Worm (Caenorhabditis elegans): ENCODE data around the gene C42D8.1.

C42D8.1 gene

ce11 chrX:5100738-5101379, 8.4 kb upstream of the C42D8.1 start, which contains the start of gene vit-2:
Gene vit-2 (plus strand): TSS chrX:5101042.
- TF ChIP-seq nhr-25 (tag; optimal IDR thresholded peaks at IDR 0.05) = no peak
- no peak for TF ChIP-seq gmeb-1 (tag; optimal IDR thresholded peaks at IDR 0.05)
- TF ChIP-seq crh-2 (tag; optimal IDR thresholded peaks at IDR 0.05) = no peak
- TF ChIP-seq ztf-11 (tag; optimal IDR thresholded peaks at IDR 0.05) = no peak
- TF ChIP-seq mdl-1 (tag; optimal IDR thresholded peaks at IDR 0.05) = no peak
- TF ChIP-seq skn-1 (tag; optimal IDR thresholded peaks at IDR 0.05) = no peak
- TF ChIP-seq snpc-4 (tag; optimal IDR thresholded peaks at IDR 0.05) = no peak
- TF ChIP-seq unc-55 (GFP tag; optimal IDR thresholded peaks at IDR 0.05) = no peak
- no peak for TF ChIP-seq nhr-11 (tag; optimal IDR thresholded peaks at IDR 0.05)
- TF ChIP-seq ZK546.5 (tag; optimal IDR thresholded peaks at IDR 0.05) = no peak
- no peak for TF ChIP-seq F13H6.1 (tag; optimal IDR thresholded peaks at IDR 0.05)
- no peak for TF ChIP-seq sma-3 (GFP tag; optimal IDR thresholded peaks at IDR 0.05)
- TF ChIP-seq lin-39 (tag; optimal IDR thresholded peaks at IDR 0.05) = no peak
- TF ChIP-seq zag-1 (tag; optimal IDR thresholded peaks at IDR 0.05) = no peak
- TF ChIP-seq egl-27 (tag; optimal IDR thresholded peaks at IDR 0.05) = no peak
- TF ChIP-seq Y55F3AM.14 (GFP tag; optimal IDR thresholded peaks at IDR 0.05) = no peak
- TF ChIP-seq peb-1 (tag; optimal IDR thresholded peaks at IDR 0.05) = no peak
- TF ChIP-seq nhr-10 (tag; optimal IDR thresholded peaks at IDR 0.05) = no peak
- TF ChIP-seq ceh-16 (tag; optimal IDR thresholded peaks at IDR 0.05) = no peak
- no peak for TF ChIP-seq mbf-1 (tag; optimal IDR thresholded peaks at IDR 0.05)

ce11 chrX:5102338-5102737, 7.0 kb upstream of the C42D8.1 start:
- TF ChIP-seq nhr-237 (tag; optimal IDR thresholded peaks at IDR 0.05) (no peak), skn-1 (tag; optimal IDR thresholded peaks at IDR 0.05) (no peak), nhr-77 (tag; optimal IDR thresholded peaks at IDR 0.05) (no peak), lin-39 (tag; optimal IDR thresholded peaks at IDR 0.05) (no peak), nhr-10 (tag; optimal IDR thresholded peaks at IDR 0.05) (no peak), crh-2 (tag; optimal IDR thresholded peaks at IDR 0.05) (no peak), ztf-4 (tag; optimal IDR thresholded peaks at IDR 0.05) (no peak), ZK546.5 (tag; optimal IDR thresholded peaks at IDR 0.05) (no peak), nhr-21 (tag; optimal IDR thresholded peaks at IDR 0.05) (no peak), R02D3.7 (tag; optimal IDR thresholded peaks at IDR 0.05) (no peak), sem-4 (tag; optimal IDR thresholded peaks at IDR 0.05) (no peak)

- TF ChIP-seq R02D3.7 (tag; optimal IDR thresholded peaks at IDR 0.05) (no peak), nhr-25 (tag; optimal IDR thresholded peaks at IDR 0.05) (no peak), F13H6.1 (tag; optimal IDR thresholded peaks at IDR 0.05) (no peak), nhr-129 (tag; optimal IDR thresholded peaks at IDR 0.05) (no peak), nhr-11 (tag; optimal IDR thresholded peaks at IDR 0.05) (no peak), lin-39 (tag; optimal IDR thresholded peaks at IDR 0.05) (no peak), ztf-4 (tag; optimal IDR thresholded peaks at IDR 0.05) (no peak), C34F6.9 (tag; optimal IDR thresholded peaks at IDR 0.05) (no peak), ceh-82 (tag; optimal IDR thresholded peaks at IDR 0.05) (no peak), elt-3 (tag; optimal IDR thresholded peaks at IDR 0.05) (no peak), ZK546.5 (tag; optimal IDR thresholded peaks at IDR 0.05) (no peak), sem-4 (tag; optimal IDR thresholded peaks at IDR 0.05) (no peak)
These were observed 5.9 kb upstream of the C42D8.1 start for ce11 chrX:5103422-5103821.

- TF ChIP-seq lin-13 (GFP tag; optimal IDR thresholded peaks at IDR 0.05) (no peak), ztf-11 (tag; optimal IDR thresholded peaks at IDR 0.05) (no peak), ztf-1 (GFP tag; conservative IDR thresholded peaks at IDR 0.05) (no peak), elt-3 (tag; optimal IDR thresholded peaks at IDR 0.05) (no peak), nhr-11 (tag; optimal IDR thresholded peaks at IDR 0.05) (no peak), ztf-4 (tag; optimal IDR thresholded peaks at IDR 0.05) (no peak), blmp-1 (tag; optimal IDR thresholded peaks at IDR 0.05; ENCODE audit: insufficient read depth) (no peak), F13H6.1 (tag; optimal IDR thresholded peaks at IDR 0.05) (no peak), lsy-2 (tag; optimal IDR thresholded peaks at IDR 0.05) (no peak), dmd-4 (tag; optimal IDR thresholded peaks at IDR 0.05) (no peak), unc-55 (GFP tag; optimal IDR thresholded peaks at IDR 0.05) (no peak), nhr-12 (tag; optimal IDR thresholded peaks at IDR 0.05) (no peak), R02D3.7 (tag; optimal IDR thresholded peaks at IDR 0.05) (no peak), alr-1 (tag; optimal IDR thresholded peaks at IDR 0.05) (no peak)
These were observed 3.6 kb upstream of the C42D8.1 start for ce11 chrX:5105703-5106102.
